Worm (Caenorhabditis elegans) whole organism, mixed stage, embryonic: ENCODE results near the gene swt-7.

Experiments used
- ceh-39 ChIP-seq: fragments of 150-350 bp; optimal IDR thresholded peaks from 2 replicates; lab custom pipeline; 2014; ENCODE audit warnings: missing biosample characterization, missing genetic modification characterization
- lin-13 ChIP-seq: fragments of 150-350 bp; optimal IDR thresholded peaks from 2 replicates; lab custom pipeline; 2014; ENCODE audit warnings: missing biosample characterization, missing genetic modification characterization
- mab-5 ChIP-seq: fragments of 150-350 bp; optimal IDR thresholded peaks from 2 replicates; lab custom pipeline; 2014; ENCODE audit warnings: missing biosample characterization, missing genetic modification characterization
- mep-1 ChIP-seq: fragments of 150-350 bp; optimal IDR thresholded peaks from 2 replicates; lab custom pipeline; 2017; ENCODE audit warnings: missing biosample characterization, missing genetic modification reagents, missing genetic modification characterization, inconsistent platforms
- nhr-12 ChIP-seq: fragments of 150-350 bp; optimal IDR thresholded peaks from 2 replicates; lab custom pipeline; 2014; ENCODE audit warnings: missing biosample characterization, missing genetic modification characterization
- snpc-4 ChIP-seq: fragments of 150-350 bp; optimal IDR thresholded peaks from 2 replicates; lab custom pipeline; 2014; ENCODE audit warnings: missing biosample characterization, missing genetic modification characterization

- TF ChIP-seq snpc-4 (tag; lab: Kevin White, UChicago) (no peak), lin-13 (no peak), nhr-12 (tag; lab: Kevin White, UChicago) (no peak), mep-1 (tag; lab: Kevin White, UChicago) (no peak), ceh-39 (no peak), mab-5 (tag; lab: Kevin White, UChicago) (no peak)
These were observed 5.7 kb upstream of the swt-7 start, which contains the start of gene K11D12.7 for ce11 chrV:5036364-5036763.
